Worm (Caenorhabditis elegans) whole organism, late embryonic: ENCODE results near the gene snn-1.

ENCODE experiments used
- ceh-14 ChIP-seq: sonication (generic microtip); optimal IDR thresholded peaks from 2 replicates; lab custom pipeline; 2016; ENCODE audit warnings: missing genotype, missing genetic modification characterization, missing compliant biosample characterization
- ceh-24 ChIP-seq: sonication (generic microtip); optimal IDR thresholded peaks from 2 replicates; lab custom pipeline; 2016; ENCODE audit warnings: mild to moderate bottlenecking, missing genetic modification characterization, missing compliant biosample characterization
- pha-4 ChIP-seq: fragments of 150-350 bp; optimal IDR thresholded peaks from 2 replicates; lab custom pipeline; 2018; ENCODE audit warnings: missing biosample characterization, missing genetic modification reagents, missing genetic modification characterization

DNA sequence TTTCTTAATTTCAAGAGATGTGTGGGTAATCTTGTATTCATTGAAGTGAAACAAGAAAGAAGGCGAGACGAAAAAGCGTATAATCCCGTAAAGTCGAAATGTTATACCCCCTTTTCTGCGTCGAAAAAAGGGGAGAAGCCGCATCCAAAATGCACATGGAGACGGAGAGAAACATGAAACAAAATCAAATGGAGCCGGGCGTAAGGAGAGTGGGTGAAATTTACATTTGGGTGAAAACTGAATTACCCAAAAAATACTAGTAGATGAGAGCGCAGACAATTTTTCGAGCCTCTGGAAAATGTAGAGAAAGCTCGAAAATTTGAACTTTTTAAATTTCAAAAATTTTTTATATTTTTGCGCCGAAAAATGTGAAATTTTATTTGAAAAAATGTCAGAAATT, 1.3 kb upstream of the snn-1 start:
- TF ChIP-seq ceh-14, result no peak
- TF ChIP-seq pha-4 (tag; lab: Kevin White, UChicago), result no peak
- TF ChIP-seq ceh-24 (tag; lab: Kevin White, UChicago), result no peak
